Worm (Caenorhabditis elegans): Measurements from ENCODE around the gene srx-47.

The srx-47 gene

ce11 chrV:9343629-9344624 is 5.9 kb upstream of the srx-47 start, which contains the start of gene tos-1 (continued):
- TF ChIP-seq F10E7.11 (tag; optimal IDR thresholded peaks at IDR 0.05) (peak; percentile 56), Y95B8A.8 (GFP tag; IDR thresholded peaks at IDR 0.05) (peak; percentile 96), attf-3 (GFP tag; conservative IDR thresholded peaks at IDR 0.05) (peak; percentile 87)

- peak; percentile 87 for TF ChIP-seq lin-54 (GFP tag; optimal IDR thresholded peaks at IDR 0.05)
- TF ChIP-seq egl-44 (GFP tag; IDR thresholded peaks at IDR 0.05): no peak
- TF ChIP-seq dpl-1 (GFP tag; optimal IDR thresholded peaks at IDR 0.05): peak; percentile 26
- TF ChIP-seq efl-1 (GFP tag; optimal IDR thresholded peaks at IDR 0.05): peak; percentile 68
- TF ChIP-seq lin-35 (GFP tag; optimal IDR thresholded peaks at IDR 0.05): peak in 1 of 3 experiments; percentile 85
- TF ChIP-seq snpc-1.1 (tag; optimal IDR thresholded peaks at IDR 0.05; ENCODE audit: insufficient read depth): no peak
- no peak for TF ChIP-seq lin-26 (GFP tag; IDR thresholded peaks at IDR 0.05)
- TF ChIP-seq F57C9.4 (tag; optimal IDR thresholded peaks at IDR 0.05): no peak
- TF ChIP-seq lir-1 (GFP tag; conservative IDR thresholded peaks at IDR 0.05): no peak
- TF ChIP-seq him-1 (tag; optimal IDR thresholded peaks at IDR 0.05): peak; percentile 36
- TF ChIP-seq nhr-90 (tag; optimal IDR thresholded peaks at IDR 0.05): no peak
- TF ChIP-seq attf-3 (GFP tag; conservative IDR thresholded peaks at IDR 0.05): peak; percentile 93
These were observed 3.0 kb upstream of the srx-47 start, which contains the start of the genes K07B1.7 and try-5 for ce11 chrV:9346804-9347203. Gene K07B1.7 (minus strand): TSS chrV:9346962. Gene try-5 (plus strand): TSS chrV:9347044.

- TF ChIP-seq ceh-100 (GFP tag; IDR thresholded peaks at IDR 0.05): no peak
- TF ChIP-seq atf-7 (tag; optimal IDR thresholded peaks at IDR 0.05): no peak
- no peak for TF ChIP-seq zfh-2 (GFP tag; conservative IDR thresholded peaks at IDR 0.05)
- no peak for TF ChIP-seq die-1 (tag; optimal IDR thresholded peaks at IDR 0.05)
- TF ChIP-seq mcd-1 (GFP tag; IDR thresholded peaks at IDR 0.05): no peak
- TF ChIP-seq bed-1 (GFP tag; IDR thresholded peaks at IDR 0.05): no peak
- no peak for TF ChIP-seq egl-18 (GFP tag; IDR thresholded peaks at IDR 0.05)
- no peak for TF ChIP-seq zim-3 (tag; optimal IDR thresholded peaks at IDR 0.05)
- TF ChIP-seq T26A5.8 (tag; optimal IDR thresholded peaks at IDR 0.05): no peak
- TF ChIP-seq rcor-1 (GFP tag; IDR thresholded peaks at IDR 0.05): no peak
- no peak for TF ChIP-seq ZK185.1 (tag; optimal IDR thresholded peaks at IDR 0.05; ENCODE audit: poor library complexity, severe bottlenecking)
- no peak for TF ChIP-seq tlf-1 (GFP tag; optimal IDR thresholded peaks at IDR 0.05)
- no peak for TF ChIP-seq F23B12.7 (tag; optimal IDR thresholded peaks at IDR 0.05; ENCODE audit: insufficient read depth)
- no peak for TF ChIP-seq athp-1 (tag; optimal IDR thresholded peaks at IDR 0.05)
- TF ChIP-seq Y56A3A.18 (GFP tag; IDR thresholded peaks at IDR 0.05): no peak
- TF ChIP-seq lin-40 (tag; optimal IDR thresholded peaks at IDR 0.05): no peak
- TF ChIP-seq ama-1 (optimal IDR thresholded peaks at IDR 0.05): no peak
- no peak for TF ChIP-seq ama-1 (GFP tag; optimal IDR thresholded peaks at IDR 0.05)
- TF ChIP-seq ztf-26 (tag; optimal IDR thresholded peaks at IDR 0.05): no peak
- TF ChIP-seq nhr-179 (tag; optimal IDR thresholded peaks at IDR 0.05): no peak
- no peak for TF ChIP-seq lag-1 (GFP tag; IDR thresholded peaks at IDR 0.05)
These were observed 3.2 kb downstream of the srx-47 start, which contains the start of gene srx-46 for ce11 chrV:9352947-9353346. Gene srx-46 (plus strand): TSS chrV:9353247.

Measured in whole organism, young adult.